Worm (Caenorhabditis elegans) whole organism, late embryonic: ENCODE results near the gene Y73F8A.5.

Experiments used
- C08G9.2 ChIP-seq: sonication (generic microtip); optimal IDR thresholded peaks from 2 replicates; lab custom pipeline; 2016; ENCODE audit warnings: mild to moderate bottlenecking, missing genetic modification characterization, moderate library complexity, missing compliant biosample characterization
- T23F11.4 ChIP-seq: fragments of 200-800 bp; sonication (Bioruptor generic); optimal IDR thresholded peaks from 2 replicates; lab custom pipeline; 2018; ENCODE audit warnings: mild to moderate bottlenecking, missing genetic modification characterization, missing compliant biosample characterization
- ama-1 ChIP-seq: fragments of 150-350 bp; optimal IDR thresholded peaks from 2 replicates; lab custom pipeline; 2014
- ceh-9 ChIP-seq: sonication (generic microtip); optimal IDR thresholded peaks from 2 replicates; lab custom pipeline; 2016; ENCODE audit warnings: mild to moderate bottlenecking, missing genetic modification characterization, inconsistent platforms, missing compliant biosample characterization
- che-1 ChIP-seq: sonication (generic microtip); optimal IDR thresholded peaks from 2 replicates; lab custom pipeline; 2016; ENCODE audit warnings: mild to moderate bottlenecking, missing genetic modification characterization, missing compliant biosample characterization
- dve-1 ChIP-seq: sonication (generic microtip); optimal IDR thresholded peaks from 2 replicates; lab custom pipeline; 2017; ENCODE audit warnings: antibody characterized with exemption, mild to moderate bottlenecking, missing genetic modification characterization, missing compliant biosample characterization
- fkh-10 ChIP-seq: fragments of 150-350 bp; optimal IDR thresholded peaks from 2 replicates; lab custom pipeline; 2014; ENCODE audit warnings: missing biosample characterization, missing genetic modification reagents, missing genetic modification characterization
- hlh-8 ChIP-seq: sonication (generic microtip); optimal IDR thresholded peaks from 2 replicates; lab custom pipeline; 2016; ENCODE audit warnings: missing genotype, missing genetic modification characterization, missing compliant biosample characterization
- lim-6 ChIP-seq: sonication (generic microtip); optimal IDR thresholded peaks from 2 replicates; lab custom pipeline; 2016; ENCODE audit warnings: missing genetic modification characterization, missing compliant biosample characterization
- madf-2 ChIP-seq: sonication (generic microtip); optimal IDR thresholded peaks from 2 replicates; lab custom pipeline; 2017; ENCODE audit warnings: missing genetic modification characterization, missing compliant biosample characterization
- nhr-11 ChIP-seq: fragments of 150-350 bp; optimal IDR thresholded peaks from 2 replicates; lab custom pipeline; 2014; ENCODE audit warnings: missing biosample characterization, missing genetic modification characterization
- sdc-2 ChIP-seq: sonication (generic microtip); optimal IDR thresholded peaks from 2 replicates; lab custom pipeline; 2016; ENCODE audit warnings: missing genotype, missing genetic modification characterization, missing compliant biosample characterization
- tbx-2 ChIP-seq: sonication (generic microtip); optimal IDR thresholded peaks from 2 replicates; lab custom pipeline; 2016; ENCODE audit warnings: missing genetic modification characterization, missing compliant biosample characterization
- zip-5 ChIP-seq: sonication (generic microtip); optimal IDR thresholded peaks from 2 replicates; lab custom pipeline; 2016; ENCODE audit warnings: missing genetic modification characterization, missing compliant biosample characterization

DNA sequence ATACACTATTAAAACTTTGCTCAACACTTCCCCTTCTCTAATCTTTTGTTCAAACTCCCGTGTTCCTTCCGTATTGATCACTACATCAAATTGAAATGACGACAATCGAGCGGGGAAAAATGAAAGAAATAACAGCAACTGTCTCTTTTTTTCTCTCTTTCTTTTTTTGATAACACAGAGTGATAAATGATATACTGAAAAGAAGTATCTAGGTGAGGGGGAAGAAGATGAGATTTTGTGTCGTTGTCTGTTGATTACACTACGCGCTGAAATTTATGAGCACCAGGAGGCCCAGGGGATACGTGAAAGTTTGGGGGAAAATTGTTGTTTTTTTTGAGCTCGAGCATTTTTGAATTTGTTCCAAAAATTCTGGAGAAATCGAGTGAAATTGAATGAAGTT lies 14.4 kb downstream of the Y73F8A.5 start:
- no peak for TF ChIP-seq C08G9.2
- TF ChIP-seq dve-1 (tag; lab: Kevin White, UChicago) = no peak
- no peak for TF ChIP-seq nhr-11 (tag; lab: Kevin White, UChicago)
- no peak for TF ChIP-seq hlh-8 (tag; lab: Kevin White, UChicago)
- no peak for TF ChIP-seq ama-1 (lab: Kevin White, UChicago)
- no peak for TF ChIP-seq fkh-10 (GFP tag; lab: Kevin White, UChicago)
- no peak for TF ChIP-seq ceh-9 (tag; lab: Kevin White, UChicago)
- no peak for TF ChIP-seq sdc-2 (tag; lab: Kevin White, UChicago)
- TF ChIP-seq tbx-2 (tag; lab: Kevin White, UChicago) = no peak
- no peak for TF ChIP-seq che-1 (tag; lab: Kevin White, UChicago)
- no peak for TF ChIP-seq T23F11.4 (GFP tag; lab: Kevin White, UChicago)
- no peak for TF ChIP-seq madf-2 (tag; lab: Kevin White, UChicago)
- no peak for TF ChIP-seq lim-6
- no peak for TF ChIP-seq zip-5 (tag; lab: Kevin White, UChicago)
